Fruit fly (Drosophila melanogaster): ENCODE results near the gene CG18048.

Gene CG18048

dm6 chr3R:6373512-6374306 lies 27.8 kb downstream of the CG18048 start (continued):
- TF ChIP-seq CG18599 (GFP tag; optimal IDR thresholded peaks at IDR 0.05), result peak; percentile 67
- no peak for TF ChIP-seq lola (GFP tag; optimal IDR thresholded peaks at IDR 0.05)
- TF ChIP-seq lilli (GFP tag; optimal IDR thresholded peaks at IDR 0.05), result peak; percentile 52
- peak; percentile 35 for TF ChIP-seq her (GFP tag; optimal IDR thresholded peaks at IDR 0.05)
- TF ChIP-seq sr (GFP tag; IDR thresholded peaks at IDR 0.05), result no peak
- TF ChIP-seq cg (GFP tag; optimal IDR thresholded peaks at IDR 0.05), result no peak
- TF ChIP-seq CG34224 (GFP tag; IDR thresholded peaks at IDR 0.05; ENCODE audit: partially characterized antibody), result peak; percentile 49; the same call in 1 of the 3 replicates
- no peak for TF ChIP-seq CG4730 (GFP tag; IDR thresholded peaks at IDR 0.05)
- TF ChIP-seq CG8388 (GFP tag; optimal IDR thresholded peaks at IDR 0.05), result peak; percentile 3
- TF ChIP-seq CG6813 (GFP tag; optimal IDR thresholded peaks at IDR 0.05), result peak; percentile 48
- no peak for TF ChIP-seq inv (GFP tag; IDR thresholded peaks at IDR 0.05; ENCODE audit: partially characterized antibody)
- peak; percentile 78 for TF ChIP-seq CG10209 (GFP tag; optimal IDR thresholded peaks at IDR 0.05)
- no peak for TF ChIP-seq onecut (GFP tag; IDR thresholded peaks at IDR 0.05)
- TF ChIP-seq sna (GFP tag; IDR thresholded peaks at IDR 0.05; ENCODE audit: partially characterized antibody), result no peak
- TF ChIP-seq Opbp (GFP tag; IDR thresholded peaks at IDR 0.05; ENCODE audit: partially characterized antibody), result no peak
- no peak; the same call in 2 of the 3 replicates for TF ChIP-seq otp (GFP tag; IDR thresholded peaks at IDR 0.05)
- no peak for TF ChIP-seq sima (GFP tag; optimal IDR thresholded peaks at IDR 0.05)
- TF ChIP-seq Dll (GFP tag; IDR thresholded peaks at IDR 0.05; ENCODE audit: partially characterized antibody), result peak; percentile 61; the same call in 3 of the 4 replicates
- TF ChIP-seq oc (tag; optimal IDR thresholded peaks at IDR 0.05), result no peak
- no peak for TF ChIP-seq CG30431 (GFP tag; optimal IDR thresholded peaks at IDR 0.05)
- TF ChIP-seq CG9609 (GFP tag; optimal IDR thresholded peaks at IDR 0.05), result no peak
- peak; percentile 66 for TF ChIP-seq Awh (GFP tag; IDR thresholded peaks at IDR 0.05)
- peak; percentile 52; the same call in 1 of the 2 replicates for TF ChIP-seq CG32532 (GFP tag; IDR thresholded peaks at IDR 0.05)
- peak; percentile 34 for TF ChIP-seq Nf-YC (tag; optimal IDR thresholded peaks at IDR 0.05)
- TF ChIP-seq knrl (GFP tag; IDR thresholded peaks at IDR 0.05; ENCODE audit: partially characterized antibody), result no peak
- TF ChIP-seq z (GFP tag; IDR thresholded peaks at IDR 0.05), result no peak
- TF ChIP-seq crc (GFP tag; optimal IDR thresholded peaks at IDR 0.05), result no peak
- peak; percentile 37; the same call in 1 of the 2 replicates for TF ChIP-seq gsb (GFP tag; IDR thresholded peaks at IDR 0.05)
- peak; percentile 9 for TF ChIP-seq CG10654 (GFP tag; optimal IDR thresholded peaks at IDR 0.05)
- 0 out of 4 replicates have a peak, but pooled peaks have one; percentile 19 for TF ChIP-seq chinmo (GFP tag; IDR thresholded peaks at IDR 0.05; ENCODE audit: partially characterized antibody)
- no peak for TF ChIP-seq GATAe (GFP tag; conservative IDR thresholded peaks at IDR 0.05)
- TF ChIP-seq CG13287 (GFP tag; IDR thresholded peaks at IDR 0.05; ENCODE audit: partially characterized antibody), result peak; percentile 49
- TF ChIP-seq CG17359 (tag; optimal IDR thresholded peaks at IDR 0.05), result peak; percentile 35
- no peak for TF ChIP-seq ro (GFP tag; IDR thresholded peaks at IDR 0.05)
- TF ChIP-seq CG12744 (GFP tag; optimal IDR thresholded peaks at IDR 0.05), result peak; percentile 72
- no peak; the same call in 1 of the 2 replicates for TF ChIP-seq NFAT (GFP tag; IDR thresholded peaks at IDR 0.05)
- peak; percentile 38 for TF ChIP-seq CG11398 (GFP tag; optimal IDR thresholded peaks at IDR 0.05)
- peak; percentile 48 for TF ChIP-seq CG30403 (GFP tag; optimal IDR thresholded peaks at IDR 0.05)
- peak; percentile 49 for TF ChIP-seq CG14710 (tag; optimal IDR thresholded peaks at IDR 0.05)
- 0 out of 2 replicates have a peak, but pooled peaks have one; percentile 22 for TF ChIP-seq CG6689 (GFP tag; IDR thresholded peaks at IDR 0.05)
- no peak for TF ChIP-seq ac (GFP tag; optimal IDR thresholded peaks at IDR 0.05)
- peak; percentile 74 for TF ChIP-seq CG4854 (GFP tag; optimal IDR thresholded peaks at IDR 0.05)
- TF ChIP-seq Rx (GFP tag; IDR thresholded peaks at IDR 0.05), result no peak
- peak; percentile 67 for TF ChIP-seq CG15011 (GFP tag; optimal IDR thresholded peaks at IDR 0.05)
- TF ChIP-seq ap (GFP tag; IDR thresholded peaks at IDR 0.05), result no peak
- 0 out of 2 replicates have a peak, but pooled peaks have one; percentile 4 for TF ChIP-seq CG31224 (GFP tag; IDR thresholded peaks at IDR 0.05)
- TF ChIP-seq nerfin-2 (GFP tag; IDR thresholded peaks at IDR 0.05; ENCODE audit: partially characterized antibody), result peak; percentile 24; the same call in 1 of the 2 replicates
- no peak for TF ChIP-seq Side (GFP tag; optimal IDR thresholded peaks at IDR 0.05)
